Fruit fly (Drosophila melanogaster): ENCODE measurements around the gene Ugt316A1.

DNA sequence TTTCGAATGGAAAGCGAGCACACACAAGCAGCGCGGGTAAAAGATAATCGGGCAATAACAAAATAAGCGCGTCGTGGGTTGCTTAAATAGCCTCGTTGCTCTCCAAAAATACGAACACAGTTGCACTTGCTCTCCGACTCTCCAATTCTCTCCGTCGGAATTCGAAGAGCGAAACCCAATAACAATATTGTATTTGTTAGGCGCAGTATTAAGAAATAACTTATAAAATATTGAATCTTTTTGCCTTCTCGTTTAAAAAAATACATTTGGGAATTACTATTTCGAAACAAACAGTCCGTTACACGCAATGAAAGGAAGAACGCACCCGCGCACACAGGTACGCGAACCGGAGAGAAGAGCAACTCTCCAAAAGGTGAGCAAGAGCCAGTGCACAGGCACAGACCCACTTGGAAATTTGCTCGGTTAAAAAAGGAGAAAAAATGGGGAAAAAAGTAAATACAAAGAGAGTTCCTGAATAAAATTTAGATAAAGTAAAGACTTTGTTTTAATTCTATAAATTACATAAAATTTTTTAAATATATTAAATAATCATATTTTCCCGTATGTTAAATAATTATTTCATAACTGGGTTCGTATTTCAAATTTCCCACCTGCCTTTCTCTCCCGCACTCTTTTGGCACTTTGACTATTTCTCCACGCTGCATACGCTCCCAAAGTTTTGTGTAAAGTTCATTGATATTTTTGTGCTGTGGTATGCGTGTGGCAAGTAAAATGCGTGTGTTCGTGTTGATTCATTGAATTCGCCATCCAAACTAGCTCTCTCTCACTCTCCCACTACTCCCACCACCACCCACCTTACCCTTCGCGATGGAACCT, 24.0 kb upstream of the Ugt316A1 start, which contains the start of gene Mkp3:
- peak; percentile 77 for TF ChIP-seq h (GFP tag; optimal IDR thresholded peaks at IDR 0.05)
- TF ChIP-seq Mio (GFP tag; optimal IDR thresholded peaks at IDR 0.05) = no peak
- TF ChIP-seq br (GFP tag; optimal IDR thresholded peaks at IDR 0.05) = peak; percentile 35
